Fruit fly (Drosophila melanogaster) whole organism, embryonic: ENCODE measurements around the gene Trm7-32.

Experiments
- BtbVII ChIP-seq: fragments of 200-800 bp; sonication (Bioruptor generic); optimal IDR thresholded peaks from 3 replicates; lab custom pipeline; 2017; ENCODE audit warnings: missing biosample characterization, mild to moderate bottlenecking, missing genetic modification characterization
- CG10209 ChIP-seq: fragments of 200-800 bp; sonication (Bioruptor generic); optimal IDR thresholded peaks from 3 replicates; lab custom pipeline; 2017; ENCODE audit warnings: missing biosample characterization, mild to moderate bottlenecking, missing genetic modification characterization, missing genetic modification reagents
- CG10959 ChIP-seq: fragments of 200-800 bp; sonication (Bioruptor generic); IDR thresholded peaks from 2 replicates; pipeline ENCODE4 v1.3.6; 2022; ENCODE audit warnings: missing biosample characterization, missing genetic modification characterization
- CG12769 ChIP-seq: fragments of 200-800 bp; sonication (Bioruptor generic); optimal IDR thresholded peaks from 2 replicates; lab custom pipeline; 2019; ENCODE audit warnings: missing biosample characterization, mild to moderate bottlenecking, missing genetic modification characterization, moderate library complexity
- CG12942 ChIP-seq: fragments of 200-800 bp; sonication (Bioruptor generic); optimal IDR thresholded peaks from 3 replicates; lab custom pipeline; 2016; ENCODE audit warnings: missing biosample characterization, missing genetic modification characterization
- CG15011 ChIP-seq: fragments of 200-800 bp; sonication (Bioruptor generic); optimal IDR thresholded peaks from 3 replicates; lab custom pipeline; 2018; ENCODE audit warnings: missing biosample characterization, mild to moderate bottlenecking, missing genetic modification characterization
- CG15073 ChIP-seq: fragments of 200-800 bp; sonication (Bioruptor generic); optimal IDR thresholded peaks from 2 replicates; lab custom pipeline; 2016; ENCODE audit warnings: missing biosample characterization, missing genetic modification characterization
- CG15479 ChIP-seq: fragments of 200-800 bp; sonication (Bioruptor generic); optimal IDR thresholded peaks from 3 replicates; lab custom pipeline; 2019; ENCODE audit warnings: missing biosample characterization, mild to moderate bottlenecking, missing genetic modification characterization, moderate library complexity
- CG1647 ChIP-seq: fragments of 200-800 bp; sonication (Bioruptor generic); optimal IDR thresholded peaks from 3 replicates; lab custom pipeline; 2016; ENCODE audit warnings: missing biosample characterization, missing genetic modification characterization
- CG17328 ChIP-seq: fragments of 200-800 bp; sonication (Bioruptor generic); IDR thresholded peaks from 2 replicates; pipeline ENCODE4 v1.3.6; 2022; ENCODE audit warnings: missing biosample characterization, missing genetic modification characterization
- CG17829 ChIP-seq: fragments of 200-800 bp; optimal IDR thresholded peaks from 2 replicates; lab custom pipeline; 2019; ENCODE audit warnings: missing biosample characterization, mild to moderate bottlenecking, missing genetic modification characterization, moderate library complexity
- CG1832 ChIP-seq: fragments of 200-800 bp; sonication (Bioruptor generic); optimal IDR thresholded peaks from 2 replicates; lab custom pipeline; 2017; ENCODE audit warnings: missing biosample characterization, mild to moderate bottlenecking, missing genetic modification characterization, inconsistent platforms
- CG18599 ChIP-seq: fragments of 200-800 bp; sonication (Bioruptor generic); optimal IDR thresholded peaks from 3 replicates; lab custom pipeline; 2017; ENCODE audit warnings: missing biosample characterization, missing genetic modification characterization, mild to moderate bottlenecking, moderate library complexity, missing genetic modification reagents
- CG18619 ChIP-seq: fragments of 200-800 bp; sonication (Bioruptor generic); optimal IDR thresholded peaks from 3 replicates; lab custom pipeline; 2017; ENCODE audit warnings: missing biosample characterization, mild to moderate bottlenecking, missing genetic modification characterization
- CG18764 ChIP-seq: fragments of 200-800 bp; sonication (Bioruptor generic); optimal IDR thresholded peaks from 3 replicates; lab custom pipeline; 2016; ENCODE audit warnings: missing biosample characterization, missing genetic modification characterization
- CG31224 ChIP-seq: fragments of 200-800 bp; sonication (Bioruptor generic); IDR thresholded peaks from 2 replicates; pipeline ENCODE4 v1.3.6; 2022; ENCODE audit warnings: missing biosample characterization, missing genetic modification characterization
- CG32767 ChIP-seq: fragments of 200-800 bp; sonication (Bioruptor generic); IDR thresholded peaks from 2 replicates; pipeline ENCODE4 v1.3.6; 2022; ENCODE audit warnings: missing biosample characterization, missing genetic modification characterization
- CG34422 ChIP-seq: fragments of 200-800 bp; sonication (Bioruptor generic); IDR thresholded peaks from 3 replicates; pipeline ENCODE4 v1.3.6; 2022; ENCODE audit warnings: missing biosample characterization, missing genetic modification characterization
- CG6654 ChIP-seq: fragments of 200-800 bp; sonication (Bioruptor generic); optimal IDR thresholded peaks from 2 replicates; lab custom pipeline; 2017; ENCODE audit warnings: missing biosample characterization, mild to moderate bottlenecking, missing genetic modification characterization
- CG7928 ChIP-seq: fragments of 200-800 bp; sonication (Bioruptor generic); optimal IDR thresholded peaks from 2 replicates; lab custom pipeline; 2017; ENCODE audit warnings: missing biosample characterization, mild to moderate bottlenecking, missing genetic modification characterization
- CG7963 ChIP-seq: fragments of 200-800 bp; sonication (Bioruptor generic); IDR thresholded peaks from 3 replicates; pipeline ENCODE4 v1.3.6; 2022; ENCODE audit warnings: missing biosample characterization, missing genetic modification characterization; ENCODE audit not compliant: partially characterized antibody
- CG8359 ChIP-seq: fragments of 200-800 bp; sonication (Bioruptor generic); optimal IDR thresholded peaks from 2 replicates; lab custom pipeline; 2017; ENCODE audit warnings: missing biosample characterization, mild to moderate bottlenecking, missing genetic modification characterization, borderline replicate concordance
- CG9609 ChIP-seq: fragments of 200-800 bp; sonication (Bioruptor generic); optimal IDR thresholded peaks from 3 replicates; lab custom pipeline; 2016; ENCODE audit warnings: missing biosample characterization, missing genetic modification characterization
- Deaf1 ChIP-seq: fragments of 200-800 bp; optimal IDR thresholded peaks from 3 replicates; lab custom pipeline; 2019; ENCODE audit warnings: missing biosample characterization, mild to moderate bottlenecking, missing genetic modification characterization, moderate library complexity
- Dip2 ChIP-seq: fragments of 200-800 bp; sonication (Bioruptor generic); IDR thresholded peaks from 2 replicates; pipeline ENCODE4 v1.3.6; 2022; ENCODE audit warnings: missing biosample characterization, missing genetic modification characterization
- Dref ChIP-seq: fragments of 200-800 bp; sonication (Bioruptor generic); IDR thresholded peaks from 2 replicates; pipeline ENCODE4 v1.3.6; 2022; ENCODE audit warnings: missing biosample characterization, missing genetic modification characterization
- Fer1 ChIP-seq: fragments of 200-800 bp; sonication (Bioruptor generic); optimal IDR thresholded peaks from 2 replicates; lab custom pipeline; 2017; ENCODE audit warnings: missing biosample characterization, mild to moderate bottlenecking, missing genetic modification characterization
- Hmr ChIP-seq: fragments of 200-800 bp; sonication (Bioruptor generic); optimal IDR thresholded peaks from 3 replicates; lab custom pipeline; 2017; ENCODE audit warnings: mild to moderate bottlenecking, missing biosample characterization, missing genetic modification reagents, missing genetic modification characterization
- Jarid2 ChIP-seq: fragments of 200-800 bp; sonication (Bioruptor generic); optimal IDR thresholded peaks from 3 replicates; lab custom pipeline; 2017; ENCODE audit warnings: mild to moderate bottlenecking, missing biosample characterization, missing genetic modification reagents, missing genetic modification characterization
- Lim3 ChIP-seq: fragments of 200-800 bp; sonication (Bioruptor generic); IDR thresholded peaks from 2 replicates; pipeline ENCODE4 v1.3.6; 2022; ENCODE audit warnings: missing biosample characterization, missing genetic modification characterization
- Med ChIP-seq: fragments of 200-800 bp; sonication (Bioruptor generic); peaks from one replicate; lab custom pipeline; 2016; ENCODE audit warnings: missing biosample characterization, missing genetic modification characterization, mild to moderate bottlenecking, inconsistent platforms, moderate library complexity
- Myb ChIP-seq: fragments of 200-800 bp; sonication (Bioruptor generic); optimal IDR thresholded peaks from 2 replicates; lab custom pipeline; 2016; ENCODE audit warnings: missing biosample characterization, missing genetic modification characterization
- NC2α ChIP-seq: fragments of 200-800 bp; sonication (Bioruptor generic); optimal IDR thresholded peaks from 2 replicates; lab custom pipeline; 2016; ENCODE audit warnings: missing biosample characterization, missing genetic modification characterization
- Taf1 ChIP-seq: fragments of 200-800 bp; sonication (Bioruptor generic); IDR thresholded peaks from 2 replicates; pipeline ENCODE4 v1.3.6; 2022; ENCODE audit warnings: missing biosample characterization, missing genetic modification characterization
- bcd ChIP-seq: fragments of 200-800 bp; sonication (Bioruptor generic); optimal IDR thresholded peaks from 2 replicates; lab custom pipeline; 2017; ENCODE audit warnings: missing biosample characterization, mild to moderate bottlenecking, missing genetic modification characterization
- bsh ChIP-seq, 2 experiments: fragments of 200-800 bp; sonication (Bioruptor generic); optimal IDR thresholded peaks; 2 replicates each; lab custom pipeline; 2017 to 2018; ENCODE audit warnings: mild to moderate bottlenecking in 2 of 2, missing biosample characterization in 2 of 2, missing genetic modification characterization in 2 of 2, moderate library complexity in 1 of 2
- danr ChIP-seq: fragments of 200-800 bp; sonication (Bioruptor generic); IDR thresholded peaks from 2 replicates; pipeline ENCODE4 v1.3.6; 2022; ENCODE audit warnings: missing biosample characterization, missing genetic modification characterization
- dm ChIP-seq: fragments of 200-800 bp; sonication (Bioruptor generic); optimal IDR thresholded peaks from 3 replicates; lab custom pipeline; 2016; ENCODE audit warnings: missing biosample characterization, missing genetic modification characterization
- en ChIP-seq: fragments of 200-800 bp; sonication (Bioruptor generic); optimal IDR thresholded peaks from 2 replicates; lab custom pipeline; 2016; ENCODE audit warnings: missing biosample characterization, missing genetic modification characterization
- esg ChIP-seq: fragments of 200-800 bp; sonication (Bioruptor generic); conservative IDR thresholded peaks from 2 replicates; pipeline ENCODE4 v1.3.6; 2022; ENCODE audit warnings: missing biosample characterization, missing genetic modification characterization
- exex ChIP-seq: fragments of 200-800 bp; sonication (Bioruptor generic); optimal IDR thresholded peaks from 4 replicates; lab custom pipeline; 2018; ENCODE audit warnings: missing biosample characterization, mild to moderate bottlenecking, missing genetic modification characterization, moderate library complexity
- fru ChIP-seq: fragments of >200 bp; optimal IDR thresholded peaks from 2 replicates; lab custom pipeline; 2017
- grau ChIP-seq: fragments of 200-800 bp; optimal IDR thresholded peaks from 3 replicates; lab custom pipeline; 2019; ENCODE audit warnings: missing biosample characterization, mild to moderate bottlenecking, missing genetic modification characterization, moderate library complexity
- gsb ChIP-seq: fragments of 200-800 bp; sonication (Bioruptor generic); IDR thresholded peaks from 2 replicates; pipeline ENCODE4 v1.3.6; 2022; ENCODE audit warnings: missing biosample characterization, missing genetic modification characterization
- insv ChIP-seq, 2 experiments: fragments of 200-800 bp; sonication (Bioruptor generic); optimal IDR thresholded peaks; 3 replicates each; lab custom pipeline; 2016 to 2018; ENCODE audit warnings: missing biosample characterization in 2 of 2, missing genetic modification characterization in 2 of 2
- nerfin-2 ChIP-seq: fragments of 200-800 bp; sonication (Bioruptor generic); IDR thresholded peaks from 2 replicates; pipeline ENCODE4 v1.3.6; 2022; ENCODE audit warnings: missing biosample characterization, missing genetic modification characterization; ENCODE audit not compliant: partially characterized antibody
- oc ChIP-seq: fragments of 200-800 bp; sonication (Bioruptor generic); optimal IDR thresholded peaks from 2 replicates; lab custom pipeline; 2018; ENCODE audit warnings: missing biosample characterization, mild to moderate bottlenecking, missing genetic modification characterization, moderate library complexity
- sens ChIP-seq: fragments of 200-800 bp; sonication (Bioruptor generic); peaks from one replicate; lab custom pipeline; 2016; ENCODE audit warnings: missing biosample characterization, missing genetic modification characterization
- sim ChIP-seq: fragments of 200-800 bp; sonication (Bioruptor generic); IDR thresholded peaks from 2 replicates; pipeline ENCODE4 v1.3.6; 2022; ENCODE audit warnings: missing biosample characterization, missing genetic modification characterization
- sisA ChIP-seq: fragments of 200-800 bp; sonication (Bioruptor generic); IDR thresholded peaks from 2 replicates; pipeline ENCODE4 v1.3.6; 2022; ENCODE audit warnings: missing biosample characterization, missing genetic modification characterization
- stc ChIP-seq: fragments of 200-800 bp; sonication (Bioruptor generic); IDR thresholded peaks from 2 replicates; pipeline ENCODE4 v1.3.6; 2022; ENCODE audit warnings: missing biosample characterization, missing genetic modification characterization
- trh ChIP-seq: fragments of 200-800 bp; sonication (Bioruptor generic); optimal IDR thresholded peaks from 2 replicates; lab custom pipeline; 2016; ENCODE audit warnings: missing biosample characterization, missing genetic modification characterization
- wor ChIP-seq: fragments of 200-800 bp; sonication (Bioruptor generic); IDR thresholded peaks from 2 replicates; pipeline ENCODE4 v1.3.6; 2022; ENCODE audit warnings: missing biosample characterization, missing genetic modification characterization

Trm7-32 gene

dm6 chr3R:16991781-16992180 is 48.7 kb upstream of the Trm7-32 start, which contains the start of gene EMC2B (continued):
- TF ChIP-seq dm (peak; percentile 43), exex (tag; lab: Kevin White, UChicago) (no peak), CG12769 (peak; percentile 37), CG18619 (GFP tag; lab: Kevin White, UChicago) (no peak), CG17829 (tag; lab: Kevin White, UChicago) (peak; percentile 68), Med (peak; percentile 83), gsb (no peak), CG12942 (no peak), sens (GFP tag; lab: Kevin White, UChicago) (peak; percentile 86), CG6654 (GFP tag; lab: Kevin White, UChicago) (no peak), CG18599 (GFP tag; lab: Kevin White, UChicago) (no peak), Dip2 (GFP tag; lab: Robert Waterston, UW) (no peak), bsh (GFP tag; optimal IDR thresholded peaks at IDR 0.05; lab: Kevin White, UChicago) (peak in 1 of 2 experiments; percentile 8), CG18764 (GFP tag; lab: Kevin White, UChicago) (peak; percentile 39), Hmr (GFP tag; lab: Kevin White, UChicago) (peak; percentile 49), Lim3 (GFP tag; lab: Robert Waterston, UW) (no peak), Deaf1 (tag; lab: Kevin White, UChicago) (no peak), CG10959 (GFP tag; lab: Robert Waterston, UW) (no peak), Taf1 (no peak), sim (GFP tag; lab: Robert Waterston, UW) (no peak), grau (tag; lab: Kevin White, UChicago) (peak; percentile 34), wor (GFP tag; lab: Robert Waterston, UW) (no peak), Jarid2 (GFP tag; lab: Kevin White, UChicago) (no peak), CG32767 (GFP tag; lab: Robert Waterston, UW) (no peak), NC2α (GFP tag; lab: Kevin White, UChicago) (no peak), CG17328 (GFP tag; lab: Robert Waterston, UW) (no peak), en (no peak), Myb (peak; percentile 77), CG9609 (GFP tag; lab: Kevin White, UChicago) (peak; percentile 41), CG10209 (GFP tag; lab: Kevin White, UChicago) (no peak), CG15479 (GFP tag; lab: Kevin White, UChicago) (no peak), CG7928 (GFP tag; lab: Kevin White, UChicago) (no peak), danr (GFP tag; lab: Robert Waterston, UW) (no peak), CG8359 (GFP tag; lab: Kevin White, UChicago) (no peak), nerfin-2 (GFP tag; lab: Robert Waterston, UW) (no peak), esg (GFP tag; lab: Robert Waterston, UW) (no peak), oc (tag; lab: Kevin White, UChicago) (no peak), insv (GFP tag; optimal IDR thresholded peaks at IDR 0.05; lab: Kevin White, UChicago) (peak in 1 of 2 experiments; percentile 52), CG15011 (GFP tag; lab: Kevin White, UChicago) (no peak), Dref (GFP tag; lab: Robert Waterston, UW) (no peak), sisA (GFP tag; lab: Robert Waterston, UW) (no peak), fru (no peak), trh (GFP tag; lab: Kevin White, UChicago) (no peak), CG31224 (GFP tag; lab: Robert Waterston, UW) (no peak), CG1647 (GFP tag; lab: Kevin White, UChicago) (no peak), bcd (GFP tag; lab: Kevin White, UChicago) (peak; percentile 34), CG7963 (GFP tag; lab: Robert Waterston, UW) (no peak), CG34422 (no peak), CG15073 (GFP tag; lab: Kevin White, UChicago) (no peak), stc (no peak), Fer1 (GFP tag; lab: Kevin White, UChicago) (peak; percentile 24), CG1832 (GFP tag; lab: Kevin White, UChicago) (no peak), BtbVII (no peak)
